Worm (Caenorhabditis elegans) whole organism, late embryonic: ENCODE data around the gene ZK1127.4.
"Not testable (repeated sequence)": the region's sequence is repeated elsewhere in the genome, so short reads cannot be mapped to it uniquely, and the experiment has no call there.

ENCODE experiments used
- F13H6.1 ChIP-seq: sonication (generic microtip); optimal IDR thresholded peaks from 2 replicates; lab custom pipeline; 2016; ENCODE audit warnings: missing genetic modification characterization, missing compliant biosample characterization
- K02D7.2 ChIP-seq: sonication (generic microtip); optimal IDR thresholded peaks from 2 replicates; lab custom pipeline; 2017; ENCODE audit warnings: mild to moderate bottlenecking, missing genetic modification characterization, missing compliant biosample characterization
- K09A11.1 ChIP-seq: sonication (generic microtip); optimal IDR thresholded peaks from 2 replicates; lab custom pipeline; 2017; ENCODE audit warnings: antibody characterized with exemption, mild to moderate bottlenecking, missing genetic modification characterization, missing compliant biosample characterization; ENCODE audit not compliant: insufficient read depth
- ama-1 ChIP-seq: fragments of 150-350 bp; optimal IDR thresholded peaks from 2 replicates; lab custom pipeline; 2014
- ceh-14 ChIP-seq: sonication (generic microtip); optimal IDR thresholded peaks from 2 replicates; lab custom pipeline; 2016; ENCODE audit warnings: missing genotype, missing genetic modification characterization, missing compliant biosample characterization
- ceh-2 ChIP-seq: sonication (generic microtip); optimal IDR thresholded peaks from 2 replicates; lab custom pipeline; 2016; ENCODE audit warnings: missing genotype, missing genetic modification characterization, missing compliant biosample characterization
- ceh-22 ChIP-seq: sonication (generic microtip); optimal IDR thresholded peaks from 2 replicates; lab custom pipeline; 2017; ENCODE audit warnings: missing biosample characterization, missing genetic modification characterization
- ceh-24 ChIP-seq: sonication (generic microtip); optimal IDR thresholded peaks from 2 replicates; lab custom pipeline; 2016; ENCODE audit warnings: mild to moderate bottlenecking, missing genetic modification characterization, missing compliant biosample characterization
- ceh-30 ChIP-seq: fragments of 150-350 bp; optimal IDR thresholded peaks from 2 replicates; lab custom pipeline; 2014; ENCODE audit warnings: missing biosample characterization, missing genetic modification characterization
- ceh-34 ChIP-seq: sonication (generic microtip); optimal IDR thresholded peaks from 2 replicates; lab custom pipeline; 2016; ENCODE audit warnings: mild to moderate bottlenecking, missing genetic modification characterization, missing compliant biosample characterization
- ceh-45 ChIP-seq: fragments of 200-800 bp; sonication (Bioruptor generic); IDR thresholded peaks from 2 replicates; pipeline ENCODE4 v1.3.6; 2022; ENCODE audit warnings: missing genetic modification reagents, missing genetic modification characterization, missing compliant biosample characterization
- ceh-6 ChIP-seq: fragments of 200-800 bp; sonication (Bioruptor generic); optimal IDR thresholded peaks from 2 replicates; lab custom pipeline; 2018; ENCODE audit warnings: mild to moderate bottlenecking, missing genetic modification characterization, missing compliant biosample characterization
- ceh-9 ChIP-seq: sonication (generic microtip); optimal IDR thresholded peaks from 2 replicates; lab custom pipeline; 2016; ENCODE audit warnings: mild to moderate bottlenecking, missing genetic modification characterization, inconsistent platforms, missing compliant biosample characterization
- dve-1 ChIP-seq: sonication (generic microtip); optimal IDR thresholded peaks from 2 replicates; lab custom pipeline; 2017; ENCODE audit warnings: antibody characterized with exemption, mild to moderate bottlenecking, missing genetic modification characterization, missing compliant biosample characterization
- elt-2 ChIP-seq: sonication (generic microtip); optimal IDR thresholded peaks from 2 replicates; lab custom pipeline; 2016; ENCODE audit warnings: missing genetic modification reagents, missing genetic modification characterization, missing compliant biosample characterization
- fax-1 ChIP-seq: sonication (generic microtip); optimal IDR thresholded peaks from 2 replicates; lab custom pipeline; 2016; ENCODE audit warnings: missing genotype, missing genetic modification characterization, missing compliant biosample characterization
- gmeb-2 ChIP-seq: sonication (generic microtip); optimal IDR thresholded peaks from 2 replicates; lab custom pipeline; 2016; ENCODE audit warnings: missing genetic modification characterization, inconsistent platforms, missing compliant biosample characterization
- hlh-13 ChIP-seq: fragments of 200-800 bp; sonication (Bioruptor generic); optimal IDR thresholded peaks from 2 replicates; lab custom pipeline; 2018; ENCODE audit warnings: mild to moderate bottlenecking, missing genetic modification characterization, missing compliant biosample characterization
- hlh-8 ChIP-seq: sonication (generic microtip); optimal IDR thresholded peaks from 2 replicates; lab custom pipeline; 2016; ENCODE audit warnings: missing genotype, missing genetic modification characterization, missing compliant biosample characterization
- lim-6 ChIP-seq: sonication (generic microtip); optimal IDR thresholded peaks from 2 replicates; lab custom pipeline; 2016; ENCODE audit warnings: missing genetic modification characterization, missing compliant biosample characterization
- madf-2 ChIP-seq: sonication (generic microtip); optimal IDR thresholded peaks from 2 replicates; lab custom pipeline; 2017; ENCODE audit warnings: missing genetic modification characterization, missing compliant biosample characterization
- nhr-232 ChIP-seq: sonication (generic microtip); optimal IDR thresholded peaks from 2 replicates; lab custom pipeline; 2016; ENCODE audit warnings: missing genetic modification characterization, missing compliant biosample characterization
- odd-2 ChIP-seq: sonication (generic microtip); optimal IDR thresholded peaks from 2 replicates; lab custom pipeline; 2017; ENCODE audit warnings: antibody characterized with exemption, mild to moderate bottlenecking, missing genetic modification characterization, missing compliant biosample characterization
- pag-3 ChIP-seq: sonication (generic microtip); optimal IDR thresholded peaks from 2 replicates; lab custom pipeline; 2016; ENCODE audit warnings: missing compliant biosample characterization, missing genetic modification characterization, borderline replicate concordance
- pat-9 ChIP-seq: fragments of 200-800 bp; sonication (Bioruptor generic); optimal IDR thresholded peaks from 2 replicates; lab custom pipeline; 2018; ENCODE audit warnings: mild to moderate bottlenecking, missing genetic modification characterization, moderate library complexity, missing compliant biosample characterization
- pax-1 ChIP-seq: fragments of 150-350 bp; optimal IDR thresholded peaks from 2 replicates; lab custom pipeline; 2014; ENCODE audit warnings: missing biosample characterization, missing genetic modification characterization
- pha-4 ChIP-seq: fragments of 150-350 bp; optimal IDR thresholded peaks from 2 replicates; lab custom pipeline; 2018; ENCODE audit warnings: missing biosample characterization, missing genetic modification reagents, missing genetic modification characterization
- pqm-1 ChIP-seq: sonication (generic microtip); optimal IDR thresholded peaks from 2 replicates; lab custom pipeline; 2016; ENCODE audit warnings: missing genetic modification characterization, missing compliant biosample characterization
- sdc-2 ChIP-seq: sonication (generic microtip); optimal IDR thresholded peaks from 2 replicates; lab custom pipeline; 2016; ENCODE audit warnings: missing genotype, missing genetic modification characterization, missing compliant biosample characterization
- syd-9 ChIP-seq: sonication (generic microtip); optimal IDR thresholded peaks from 2 replicates; lab custom pipeline; 2016; ENCODE audit warnings: mild to moderate bottlenecking, missing genetic modification characterization, moderate library complexity, missing compliant biosample characterization
- unc-42 ChIP-seq: sonication (generic microtip); optimal IDR thresholded peaks from 2 replicates; lab custom pipeline; 2016; ENCODE audit warnings: missing genotype, missing genetic modification characterization, missing compliant biosample characterization
- ztf-16 ChIP-seq: sonication (generic microtip); optimal IDR thresholded peaks from 2 replicates; lab custom pipeline; 2017; ENCODE audit warnings: missing genetic modification characterization, missing compliant biosample characterization

The ZK1127.4 gene

DNA sequence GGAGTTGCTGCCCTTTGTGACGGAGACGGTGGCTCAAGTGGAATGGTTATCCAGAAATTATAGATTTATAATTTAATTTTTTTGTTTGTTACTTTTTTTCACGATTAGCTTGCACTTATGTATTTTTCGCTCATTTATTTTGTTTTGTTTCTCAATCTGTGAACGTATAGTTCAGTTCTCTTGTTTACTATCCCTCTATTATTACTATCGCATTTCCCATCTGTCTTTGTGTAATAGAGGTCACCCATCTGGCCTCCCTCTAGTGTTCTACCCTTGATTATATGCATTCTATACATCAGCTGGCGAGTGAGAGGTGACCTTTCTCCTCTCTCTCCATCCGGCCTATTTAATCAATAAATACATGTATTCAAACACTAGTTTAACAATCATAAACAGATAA is 30.3 kb downstream of the ZK1127.4 start, which contains the start of the genes T02G5.14 and T02G5.15:
Gene T02G5.14, plus strand, starts transcription at position 301 of the 400 bp plus-strand sequence.
Gene T02G5.15, plus strand, starts transcription at position 301 of the 400 bp plus-strand sequence.
- TF ChIP-seq gmeb-2, elt-2, K02D7.2 (tag; lab: Kevin White, UChicago): not testable (repeated sequence)

DNA sequence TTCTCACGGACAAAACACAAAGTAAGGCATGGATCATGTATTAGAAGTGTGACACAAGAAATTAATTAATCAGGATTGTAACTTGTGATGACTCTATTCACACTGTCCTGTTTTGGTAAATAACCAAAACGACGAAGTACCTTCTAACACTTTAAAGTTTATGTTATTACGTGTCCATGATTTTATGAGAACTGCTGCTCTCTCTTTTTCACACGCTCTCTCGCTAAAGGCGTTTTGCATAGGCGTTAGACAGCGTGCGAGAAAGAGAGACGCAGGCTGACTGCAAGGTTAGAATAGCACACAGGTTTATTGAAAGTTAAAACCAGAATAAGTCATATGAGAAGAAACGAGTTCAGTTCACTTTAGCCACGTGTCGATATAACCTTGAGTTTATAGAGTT is 36.3 kb downstream of the ZK1127.4 start:
- peak; percentile 39 for TF ChIP-seq unc-42 (tag; lab: Kevin White, UChicago)
- no peak for TF ChIP-seq ztf-16 (tag; lab: Kevin White, UChicago)

- TF ChIP-seq pha-4 = no peak
- no peak for TF ChIP-seq ceh-9 (tag; lab: Kevin White, UChicago)
- TF ChIP-seq F13H6.1 (tag; lab: Kevin White, UChicago) = no peak
- TF ChIP-seq ceh-30 (tag; lab: Kevin White, UChicago) = no peak
- no peak for TF ChIP-seq dve-1 (tag; lab: Kevin White, UChicago)
- TF ChIP-seq fax-1 = no peak
- no peak for TF ChIP-seq madf-2
- no peak for TF ChIP-seq ceh-6 (GFP tag; lab: Kevin White, UChicago)
- TF ChIP-seq lim-6 (tag; lab: Kevin White, UChicago) = no peak
- TF ChIP-seq ama-1 = no peak
- no peak for TF ChIP-seq odd-2 (tag; lab: Kevin White, UChicago)
- TF ChIP-seq nhr-232 = no peak
- no peak for TF ChIP-seq ceh-2 (tag; lab: Kevin White, UChicago)
- no peak for TF ChIP-seq ceh-14 (tag; lab: Kevin White, UChicago)
- no peak for TF ChIP-seq hlh-13 (GFP tag; lab: Kevin White, UChicago)
- TF ChIP-seq, all 69 proteins: peak for 0
These were observed 37.1 kb downstream of the ZK1127.4 start for ce11 chrII:7090852-7091251.

ce11 chrII:7093339-7093821 is 39.6 kb downstream of the ZK1127.4 start, which contains the start of gene T02G5.3:
Gene T02G5.3, plus strand, starts transcription at chrII:7093389.
- TF ChIP-seq pqm-1 = no peak
- TF ChIP-seq fax-1 = no peak
- TF ChIP-seq ama-1 = peak; percentile 73
- TF ChIP-seq F13H6.1 (tag; lab: Kevin White, UChicago) = no peak

- no peak for TF ChIP-seq ceh-2 (tag; lab: Kevin White, UChicago)
- no peak for TF ChIP-seq K09A11.1 (tag; lab: Kevin White, UChicago)
- no peak for TF ChIP-seq pha-4
- TF ChIP-seq pax-1 = no peak
- no peak for TF ChIP-seq hlh-8 (tag; lab: Kevin White, UChicago)
- no peak for TF ChIP-seq syd-9 (tag; lab: Kevin White, UChicago)
- no peak for TF ChIP-seq sdc-2 (tag; lab: Kevin White, UChicago)
- TF ChIP-seq pat-9 (tag; lab: Kevin White, UChicago) = no peak
- TF ChIP-seq ceh-34 (tag; lab: Kevin White, UChicago) = no peak
- no peak for TF ChIP-seq ceh-24 (tag; lab: Kevin White, UChicago)
- TF ChIP-seq ceh-22 (tag; lab: Kevin White, UChicago) = no peak
- TF ChIP-seq ceh-45 = no peak
These were observed 42.2 kb downstream of the ZK1127.4 start for ce11 chrII:7095970-7096369.

ce11 chrII:7098578-7098977 is 44.8 kb downstream of the ZK1127.4 start, which contains the start of gene mct-5:
Gene mct-5, minus strand, starts transcription at chrII:7098593.
- TF ChIP-seq pag-3 (tag; lab: Kevin White, UChicago) = no peak
- TF ChIP-seq, all 69 proteins: peak for 0
